Worm (Caenorhabditis elegans) whole organism, L3 larva: ENCODE measurements around the gene F41E7.2.

Experiments used
- ZK546.5 ChIP-seq: sonication (generic microtip); optimal IDR thresholded peaks from 2 replicates; lab custom pipeline; 2017; ENCODE audit warnings: missing biosample characterization, missing genetic modification characterization
- ceh-28 ChIP-seq: fragments of 150-350 bp; optimal IDR thresholded peaks from 2 replicates; lab custom pipeline; 2014; ENCODE audit warnings: missing biosample characterization, missing genetic modification reagents, missing genetic modification characterization
- egl-27 ChIP-seq: sonication (generic microtip); optimal IDR thresholded peaks from 4 replicates; lab custom pipeline; 2017; ENCODE audit warnings: missing biosample characterization, missing genetic modification reagents, missing genetic modification characterization
- lsy-12 ChIP-seq: sonication (generic microtip); optimal IDR thresholded peaks from 2 replicates; lab custom pipeline; 2016; ENCODE audit warnings: mild to moderate bottlenecking, missing genetic modification characterization, missing compliant biosample characterization
- mml-1 ChIP-seq: fragments of 150-350 bp; sonication (generic microtip); optimal IDR thresholded peaks from 3 replicates; lab custom pipeline; 2014; ENCODE audit warnings: missing biosample characterization, missing genetic modification characterization
- nhr-23 ChIP-seq: fragments of 150-350 bp; optimal IDR thresholded peaks from 2 replicates; lab custom pipeline; 2014; ENCODE audit warnings: missing biosample characterization, missing genetic modification reagents, missing genetic modification characterization
- pha-4 ChIP-seq: fragments of 150-350 bp; optimal IDR thresholded peaks from 2 replicates; lab custom pipeline; 2014; ENCODE audit warnings: missing biosample characterization, missing genetic modification reagents, missing genetic modification characterization
- pqm-1 ChIP-seq: fragments of 150-350 bp; optimal IDR thresholded peaks from 2 replicates; lab custom pipeline; 2017; ENCODE audit warnings: missing biosample characterization, missing genetic modification characterization, inconsistent platforms
- snpc-4 ChIP-seq: fragments of 150-350 bp; optimal IDR thresholded peaks from 2 replicates; lab custom pipeline; 2014; ENCODE audit warnings: missing biosample characterization, missing genetic modification characterization
- unc-62 ChIP-seq: fragments of 150-350 bp; sonication (generic microtip); optimal IDR thresholded peaks from 4 replicates; lab custom pipeline; 2014; ENCODE audit warnings: missing biosample characterization, missing genetic modification reagents, missing genetic modification characterization
- zag-1 ChIP-seq: fragments of 150-350 bp; optimal IDR thresholded peaks from 2 replicates; lab custom pipeline; 2014; ENCODE audit warnings: missing biosample characterization, missing genetic modification characterization

ce11 chrX:10306289-10306688, 32.8 kb downstream of the F41E7.2 start, which contains the start of gene cnc-8:
- TF ChIP-seq egl-27 (no peak), pqm-1 (tag; lab: Kevin White, UChicago) (no peak), mml-1 (tag; lab: Kevin White, UChicago) (no peak), ZK546.5 (tag; lab: Kevin White, UChicago) (no peak), pha-4 (no peak), snpc-4 (tag; lab: Kevin White, UChicago) (no peak), ceh-28 (tag; lab: Kevin White, UChicago) (no peak), lsy-12 (no peak), unc-62 (GFP tag; lab: Kevin White, UChicago) (no peak), zag-1 (tag; lab: Kevin White, UChicago) (no peak), nhr-23 (tag; lab: Kevin White, UChicago) (peak; percentile 69)
